Fruit fly (Drosophila melanogaster): Measurements from ENCODE around the gene CG15601.

dm6 chrX:15675294-15675693, 35.2 kb upstream of the CG15601 start, which contains the start of gene CG12708:
- TF ChIP-seq crp (GFP tag; optimal IDR thresholded peaks at IDR 0.05): no peak
- TF ChIP-seq CG9797 (GFP tag; optimal IDR thresholded peaks at IDR 0.05): no peak
- no peak for TF ChIP-seq CG18619 (GFP tag; optimal IDR thresholded peaks at IDR 0.05)
- no peak for TF ChIP-seq Myb (GFP tag; optimal IDR thresholded peaks at IDR 0.05)
- no peak for TF ChIP-seq CG17361 (GFP tag; IDR thresholded peaks at IDR 0.05)
- TF ChIP-seq CG8281 (tag; optimal IDR thresholded peaks at IDR 0.05): no peak
- no peak for TF ChIP-seq CG12071 (GFP tag; optimal IDR thresholded peaks at IDR 0.05)
- no peak for TF ChIP-seq Oaz (GFP tag; IDR thresholded peaks at IDR 0.05)
- no peak for TF ChIP-seq Oli (tag; optimal IDR thresholded peaks at IDR 0.05)
- TF ChIP-seq CG16779 (GFP tag; IDR thresholded peaks at IDR 0.05): no peak
- no peak for TF ChIP-seq CG12155 (GFP tag; optimal IDR thresholded peaks at IDR 0.05)

All from whole organism, embryonic.